Fruit fly (Drosophila melanogaster) whole organism, adult: ENCODE results near the gene CG16713.

Source experiments
- cnc ChIP-seq, 2 experiments: fragments of >200 bp; optimal IDR thresholded peaks; 2 replicates each; lab custom pipeline; 2017
- tj ChIP-seq: fragments of 200-800 bp; sonication (Bioruptor generic); optimal IDR thresholded peaks from 3 replicates; lab custom pipeline; 2017; ENCODE audit warnings: missing biosample characterization, mild to moderate bottlenecking, missing genetic modification characterization, moderate library complexity

DNA sequence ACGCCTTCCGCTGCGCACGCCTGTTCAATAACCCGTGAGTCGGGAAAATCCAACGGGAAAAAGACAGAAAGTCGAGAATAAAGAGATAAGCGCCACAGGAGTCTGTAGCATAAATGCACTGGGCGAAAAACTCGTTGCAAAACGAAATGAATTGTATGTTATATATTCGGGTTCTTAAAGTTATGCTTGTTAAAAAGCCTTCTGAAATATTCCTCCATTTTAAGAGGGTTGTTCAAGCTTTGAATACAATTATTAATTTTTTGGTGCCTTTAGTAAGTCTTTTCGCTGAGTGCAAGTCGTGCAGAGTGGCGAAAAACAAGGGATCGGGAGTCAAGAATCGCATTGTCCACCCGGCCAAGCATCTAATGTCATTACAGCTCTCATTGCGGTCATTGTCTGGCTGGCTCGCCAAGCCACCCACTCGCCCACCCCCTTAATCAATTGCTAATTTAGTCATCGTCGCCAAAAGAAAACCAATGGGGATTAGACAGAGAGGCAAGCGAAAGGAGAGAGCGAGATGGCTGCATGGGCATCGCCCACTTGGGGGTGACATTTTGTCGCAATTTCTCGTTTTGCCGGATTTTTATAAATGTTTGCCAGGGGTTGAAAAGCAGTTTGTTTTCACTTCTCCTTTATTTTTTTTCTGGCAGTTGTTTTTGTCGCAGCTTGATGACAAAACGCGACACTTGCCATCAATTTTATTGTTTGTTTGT, 9.9 kb downstream of the CG16713 start:
- no peak for TF ChIP-seq tj (GFP tag; lab: Kevin White, UChicago)
- no peak for TF ChIP-seq cnc (optimal IDR thresholded peaks at IDR 0.05; lab: Kevin White, UChicago)
